Worm (Caenorhabditis elegans) whole organism, late embryonic: ENCODE measurements around the gene Y110A2AL.7.

Experiments
- ama-1 ChIP-seq: fragments of 150-350 bp; optimal IDR thresholded peaks from 2 replicates; lab custom pipeline; 2014
- ceh-18 ChIP-seq: sonication (generic microtip); optimal IDR thresholded peaks from 2 replicates; lab custom pipeline; 2016; ENCODE audit warnings: missing genetic modification characterization, missing compliant biosample characterization
- ceh-22 ChIP-seq: sonication (generic microtip); optimal IDR thresholded peaks from 2 replicates; lab custom pipeline; 2017; ENCODE audit warnings: missing biosample characterization, missing genetic modification characterization
- ceh-34 ChIP-seq: sonication (generic microtip); optimal IDR thresholded peaks from 2 replicates; lab custom pipeline; 2016; ENCODE audit warnings: mild to moderate bottlenecking, missing genetic modification characterization, missing compliant biosample characterization
- ceh-45 ChIP-seq: fragments of 200-800 bp; sonication (Bioruptor generic); IDR thresholded peaks from 2 replicates; pipeline ENCODE4 v1.3.6; 2022; ENCODE audit warnings: missing genetic modification reagents, missing genetic modification characterization, missing compliant biosample characterization
- ceh-6 ChIP-seq: fragments of 200-800 bp; sonication (Bioruptor generic); optimal IDR thresholded peaks from 2 replicates; lab custom pipeline; 2018; ENCODE audit warnings: mild to moderate bottlenecking, missing genetic modification characterization, missing compliant biosample characterization
- ets-4 ChIP-seq: sonication (generic microtip); optimal IDR thresholded peaks from 2 replicates; lab custom pipeline; 2016; ENCODE audit warnings: missing genetic modification characterization, missing compliant biosample characterization
- fax-1 ChIP-seq: sonication (generic microtip); optimal IDR thresholded peaks from 2 replicates; lab custom pipeline; 2016; ENCODE audit warnings: missing genotype, missing genetic modification characterization, missing compliant biosample characterization
- fkh-6 ChIP-seq: sonication (generic microtip); optimal IDR thresholded peaks from 2 replicates; lab custom pipeline; 2016; ENCODE audit warnings: missing genetic modification characterization, missing compliant biosample characterization
- hlh-6 ChIP-seq: sonication (generic microtip); optimal IDR thresholded peaks from 2 replicates; lab custom pipeline; 2016; ENCODE audit warnings: missing genotype, missing genetic modification characterization, missing compliant biosample characterization
- nfya-1 ChIP-seq: sonication (generic microtip); optimal IDR thresholded peaks from 2 replicates; lab custom pipeline; 2017; ENCODE audit warnings: missing genetic modification characterization, mild to moderate bottlenecking, missing compliant biosample characterization, antibody characterized with exemption, moderate library complexity
- pha-4 ChIP-seq: fragments of 150-350 bp; optimal IDR thresholded peaks from 2 replicates; lab custom pipeline; 2018; ENCODE audit warnings: missing biosample characterization, missing genetic modification reagents, missing genetic modification characterization
- pros-1 ChIP-seq: fragments of 150-350 bp; optimal IDR thresholded peaks from 2 replicates; lab custom pipeline; 2014; ENCODE audit warnings: missing biosample characterization, missing genetic modification reagents, missing genetic modification characterization
- tbx-2 ChIP-seq: sonication (generic microtip); optimal IDR thresholded peaks from 2 replicates; lab custom pipeline; 2016; ENCODE audit warnings: missing genetic modification characterization, missing compliant biosample characterization

- TF ChIP-seq ceh-45 (GFP tag; lab: Robert Waterston, UW) (no peak), ceh-6 (GFP tag; lab: Kevin White, UChicago) (no peak), hlh-6 (tag; lab: Kevin White, UChicago) (no peak), fax-1 (tag; lab: Kevin White, UChicago) (no peak), ceh-18 (tag; lab: Kevin White, UChicago) (peak; percentile 47), ceh-34 (tag; lab: Kevin White, UChicago) (no peak), tbx-2 (tag; lab: Kevin White, UChicago) (no peak), fkh-6 (no peak), ets-4 (tag; lab: Kevin White, UChicago) (no peak), ama-1 (no peak), nfya-1 (tag; lab: Kevin White, UChicago) (no peak), pha-4 (tag; lab: Kevin White, UChicago) (no peak), ceh-22 (tag; lab: Kevin White, UChicago) (no peak), pros-1 (tag; lab: Kevin White, UChicago) (no peak)
Measured at ce11 chrII:2800550-2801233, 42.3 kb downstream of the Y110A2AL.7 start, which contains the start of gene nhr-119.
